Worm (Caenorhabditis elegans): Measurements from ENCODE around the gene faxc-1.

ce11 chrII:12241792-12242191, 22.2 kb upstream of the faxc-1 start:
- TF ChIP-seq dpff-1 (tag; optimal IDR thresholded peaks at IDR 0.05) (no peak), T07F8.4 (tag; optimal IDR thresholded peaks at IDR 0.05) (no peak), ceh-79 (tag; optimal IDR thresholded peaks at IDR 0.05) (no peak), ceh-58 (GFP tag; IDR thresholded peaks at IDR 0.05) (no peak), ama-1 (optimal IDR thresholded peaks at IDR 0.05) (no peak), ama-1 (GFP tag; optimal IDR thresholded peaks at IDR 0.05) (no peak), aptf-2 (GFP tag; conservative IDR thresholded peaks at IDR 0.05) (no peak)
